Worm (Caenorhabditis elegans): ENCODE measurements around the gene Y57G11C.40.

DNA sequence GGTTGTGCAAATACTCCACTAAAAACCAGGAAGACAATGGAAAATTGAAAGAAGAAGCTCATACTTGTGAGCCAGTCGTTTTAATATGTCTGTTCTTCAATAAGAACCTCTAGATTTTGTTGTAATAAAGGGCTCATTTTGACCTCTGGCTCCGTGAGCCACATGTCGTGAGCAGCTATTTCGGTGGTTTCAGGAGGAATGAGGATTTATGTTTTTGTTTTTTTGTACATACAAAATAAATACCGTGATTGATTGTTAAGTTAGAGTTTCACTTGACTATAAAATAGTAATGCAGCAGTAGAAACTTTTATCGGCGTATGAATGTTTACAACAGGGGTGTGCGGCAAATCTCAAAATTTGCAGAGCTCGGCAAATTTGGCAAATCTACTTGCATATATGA lies at the start of gene Y57G11C.40:
- no peak for TF ChIP-seq klf-2 (GFP tag; conservative IDR thresholded peaks at IDR 0.05)
- no peak for TF ChIP-seq ref-1 (GFP tag; conservative IDR thresholded peaks at IDR 0.05)
- TF ChIP-seq ztf-29 (GFP tag; IDR thresholded peaks at IDR 0.05) = no peak
- no peak for TF ChIP-seq cog-1 (tag; optimal IDR thresholded peaks at IDR 0.05)
- no peak for TF ChIP-seq flt-1 (GFP tag; IDR thresholded peaks at IDR 0.05)

Measured in whole organism, midembryonic.